Worm (Caenorhabditis elegans) whole organism, midembryonic: ENCODE results near the gene T17H7.7.

Experiments
- T22C8.4 ChIP-seq: fragments of 200-800 bp; sonication (Bioruptor generic); IDR thresholded peaks from 2 replicates; pipeline ENCODE4 v1.3.6; 2022; ENCODE audit warnings: missing genetic modification characterization, missing compliant biosample characterization
- cog-1 ChIP-seq: sonication (generic microtip); optimal IDR thresholded peaks from 2 replicates; lab custom pipeline; 2016; ENCODE audit warnings: missing genetic modification characterization, missing compliant biosample characterization
- flt-1 ChIP-seq: fragments of 200-800 bp; sonication (Bioruptor generic); IDR thresholded peaks from 2 replicates; pipeline ENCODE4 v1.3.6; 2022; ENCODE audit warnings: missing genetic modification characterization, missing compliant biosample characterization
- klf-2 ChIP-seq: fragments of 200-800 bp; sonication (Bioruptor generic); conservative IDR thresholded peaks from 2 replicates; pipeline ENCODE4 v1.3.6; 2022; ENCODE audit warnings: missing genetic modification reagents, missing genetic modification characterization, missing compliant biosample characterization
- med-1 ChIP-seq: sonication (generic microtip); optimal IDR thresholded peaks from 2 replicates; lab custom pipeline; 2017; ENCODE audit warnings: missing genetic modification characterization, mild to moderate bottlenecking, missing compliant biosample characterization, antibody characterized with exemption, missing genetic modification reagents; ENCODE audit not compliant: insufficient read depth
- ref-1 ChIP-seq: fragments of 200-800 bp; sonication (Bioruptor generic); conservative IDR thresholded peaks from 2 replicates; pipeline ENCODE4 v1.3.6; 2022; ENCODE audit warnings: missing genetic modification reagents, missing genetic modification characterization, missing compliant biosample characterization
- tab-1 ChIP-seq: fragments of 200-800 bp; sonication (Bioruptor generic); IDR thresholded peaks from 2 replicates; pipeline ENCODE4 v1.3.6; 2022; ENCODE audit warnings: missing genetic modification characterization, missing compliant biosample characterization
- ztf-23 ChIP-seq: fragments of 200-800 bp; sonication (Bioruptor generic); IDR thresholded peaks from 2 replicates; pipeline ENCODE4 v1.3.6; 2022; ENCODE audit warnings: missing genetic modification reagents, missing genetic modification characterization, missing compliant biosample characterization
- ztf-29 ChIP-seq: fragments of 200-800 bp; sonication (Bioruptor generic); IDR thresholded peaks from 2 replicates; pipeline ENCODE4 v1.3.6; 2022; ENCODE audit warnings: missing genetic modification reagents, missing genetic modification characterization, missing compliant biosample characterization

The T17H7.7 gene

ce11 chrIII:778771-779170 is 20.9 kb upstream of the T17H7.7 start, which contains the start of gene alh-11:
Gene alh-11 (minus strand): TSS chrIII:778871.
- no peak for TF ChIP-seq ztf-23 (GFP tag; lab: Robert Waterston, UW)
- no peak for TF ChIP-seq klf-2
- TF ChIP-seq tab-1, result no peak
- TF ChIP-seq cog-1 (tag; lab: Kevin White, UChicago), result no peak
- TF ChIP-seq ref-1, result no peak
- TF ChIP-seq ztf-29 (GFP tag; lab: Robert Waterston, UW), result no peak
- TF ChIP-seq med-1, result no peak
- no peak for TF ChIP-seq T22C8.4 (GFP tag; lab: Robert Waterston, UW)
- TF ChIP-seq flt-1 (GFP tag; lab: Robert Waterston, UW), result no peak

ce11 chrIII:775443-775842 is 17.6 kb upstream of the T17H7.7 start:
- TF ChIP-seq flt-1 (GFP tag; lab: Robert Waterston, UW), result no peak
- no peak for TF ChIP-seq ztf-29 (GFP tag; lab: Robert Waterston, UW)
- TF ChIP-seq ref-1, result no peak
- no peak for TF ChIP-seq tab-1
- no peak for TF ChIP-seq med-1
- TF ChIP-seq ztf-23 (GFP tag; lab: Robert Waterston, UW), result no peak
- TF ChIP-seq T22C8.4 (GFP tag; lab: Robert Waterston, UW), result no peak
- no peak for TF ChIP-seq klf-2
- TF ChIP-seq cog-1 (tag; lab: Kevin White, UChicago), result no peak

- TF ChIP-seq cog-1 (tag; lab: Kevin White, UChicago) (no peak), flt-1 (GFP tag; lab: Robert Waterston, UW) (no peak), ztf-23 (GFP tag; lab: Robert Waterston, UW) (no peak), T22C8.4 (GFP tag; lab: Robert Waterston, UW) (no peak), med-1 (no peak), ref-1 (no peak), ztf-29 (GFP tag; lab: Robert Waterston, UW) (no peak), klf-2 (no peak)
These were observed 15.2 kb upstream of the T17H7.7 start, which contains the start of gene cyn-6 for ce11 chrIII:773114-773513. Gene cyn-6 (plus strand): TSS chrIII:773414.

ce11 chrIII:772675-773074 is 14.8 kb upstream of the T17H7.7 start:
- TF ChIP-seq tab-1, result no peak
- TF ChIP-seq med-1, result no peak
- no peak for TF ChIP-seq ref-1

ce11 chrIII:770958-771357 is 13.1 kb upstream of the T17H7.7 start, which contains the start of gene tpst-2:
Gene tpst-2 (plus strand): TSS chrIII:771258.
- TF ChIP-seq T22C8.4 (GFP tag; lab: Robert Waterston, UW), result no peak
- TF ChIP-seq ztf-23 (GFP tag; lab: Robert Waterston, UW), result no peak
- no peak for TF ChIP-seq ztf-29 (GFP tag; lab: Robert Waterston, UW)

- no peak for TF ChIP-seq tab-1
- no peak for TF ChIP-seq ref-1
- TF ChIP-seq klf-2, result no peak
- no peak for TF ChIP-seq ztf-23 (GFP tag; lab: Robert Waterston, UW)
- no peak for TF ChIP-seq T22C8.4 (GFP tag; lab: Robert Waterston, UW)
- no peak for TF ChIP-seq cog-1 (tag; lab: Kevin White, UChicago)
- TF ChIP-seq med-1, result no peak
- TF ChIP-seq flt-1 (GFP tag; lab: Robert Waterston, UW), result no peak
- no peak for TF ChIP-seq ztf-29 (GFP tag; lab: Robert Waterston, UW)
These were observed 10.6 kb upstream of the T17H7.7 start for ce11 chrIII:768528-768927.

ce11 chrIII:764884-765283 is 7.0 kb upstream of the T17H7.7 start, which contains the start of gene ptl-1:
Gene ptl-1 (plus strand): TSS chrIII:765184.
- no peak for TF ChIP-seq ztf-23 (GFP tag; lab: Robert Waterston, UW)
- no peak for TF ChIP-seq ref-1
- TF ChIP-seq ztf-29 (GFP tag; lab: Robert Waterston, UW), result no peak
- TF ChIP-seq tab-1, result no peak
- TF ChIP-seq cog-1 (tag; lab: Kevin White, UChicago), result no peak
- no peak for TF ChIP-seq T22C8.4 (GFP tag; lab: Robert Waterston, UW)
- no peak for TF ChIP-seq med-1
- no peak for TF ChIP-seq klf-2
- no peak for TF ChIP-seq flt-1 (GFP tag; lab: Robert Waterston, UW)

- TF ChIP-seq med-1 (no peak), tab-1 (no peak), cog-1 (tag; lab: Kevin White, UChicago) (no peak), ztf-23 (GFP tag; lab: Robert Waterston, UW) (no peak), ztf-29 (GFP tag; lab: Robert Waterston, UW) (no peak), ref-1 (no peak), flt-1 (GFP tag; lab: Robert Waterston, UW) (no peak), T22C8.4 (GFP tag; lab: Robert Waterston, UW) (no peak), klf-2 (no peak)
These were observed 6.5 kb upstream of the T17H7.7 start for ce11 chrIII:764404-764803.

ce11 chrIII:762508-762907 is 4.6 kb upstream of the T17H7.7 start:
- TF ChIP-seq ztf-29 (GFP tag; lab: Robert Waterston, UW) (no peak), T22C8.4 (GFP tag; lab: Robert Waterston, UW) (no peak), klf-2 (no peak), tab-1 (no peak), med-1 (no peak), ztf-23 (GFP tag; lab: Robert Waterston, UW) (no peak), ref-1 (no peak), cog-1 (tag; lab: Kevin White, UChicago) (no peak), flt-1 (GFP tag; lab: Robert Waterston, UW) (no peak)

- no peak for TF ChIP-seq ztf-29 (GFP tag; lab: Robert Waterston, UW)
- TF ChIP-seq ref-1, result no peak
- no peak for TF ChIP-seq flt-1 (GFP tag; lab: Robert Waterston, UW)
- TF ChIP-seq klf-2, result no peak
- TF ChIP-seq cog-1 (tag; lab: Kevin White, UChicago), result no peak
- TF ChIP-seq tab-1, result no peak
- no peak for TF ChIP-seq ztf-23 (GFP tag; lab: Robert Waterston, UW)
- no peak for TF ChIP-seq T22C8.4 (GFP tag; lab: Robert Waterston, UW)
- no peak for TF ChIP-seq med-1
These were observed 3.6 kb upstream of the T17H7.7 start, which contains the start of gene nlp-52 for ce11 chrIII:761476-761875. Gene nlp-52 (plus strand): TSS chrIII:761776.

ce11 chrIII:759675-760074 is 1.8 kb upstream of the T17H7.7 start:
- no peak for TF ChIP-seq ztf-23 (GFP tag; lab: Robert Waterston, UW)
- TF ChIP-seq cog-1 (tag; lab: Kevin White, UChicago), result no peak
- TF ChIP-seq klf-2, result no peak
- TF ChIP-seq med-1, result no peak
- no peak for TF ChIP-seq ref-1
- no peak for TF ChIP-seq tab-1
- TF ChIP-seq T22C8.4 (GFP tag; lab: Robert Waterston, UW), result no peak
- TF ChIP-seq flt-1 (GFP tag; lab: Robert Waterston, UW), result no peak
- no peak for TF ChIP-seq ztf-29 (GFP tag; lab: Robert Waterston, UW)
